Worm (Caenorhabditis elegans): ENCODE data around the gene F20B6.9.

- peak; percentile 14 for TF ChIP-seq fos-1 (tag; optimal IDR thresholded peaks at IDR 0.05)
- no peak for TF ChIP-seq nhr-237 (tag; optimal IDR thresholded peaks at IDR 0.05)
- no peak for TF ChIP-seq ztf-1 (GFP tag; conservative IDR thresholded peaks at IDR 0.05)
- no peak for TF ChIP-seq ztf-11 (tag; optimal IDR thresholded peaks at IDR 0.05)
Measured at ce11 chrX:4245124-4245523, 37.8 kb upstream of the F20B6.9 start.
